Fruit fly (Drosophila melanogaster) whole organism, pupa: Measurements from ENCODE around the gene drl.

Experiments
- CG10348 ChIP-seq: fragments of 200-800 bp; sonication (Bioruptor generic); IDR thresholded peaks from 2 replicates; pipeline ENCODE4 v1.3.6; 2022; ENCODE audit warnings: missing biosample characterization, missing genetic modification characterization
- CG12605 ChIP-seq: fragments of 200-800 bp; sonication (Bioruptor generic); IDR thresholded peaks from 2 replicates; pipeline ENCODE4 v1.3.6; 2022; ENCODE audit warnings: missing biosample characterization, missing genetic modification characterization
- CG13204 ChIP-seq: fragments of 200-800 bp; sonication (Bioruptor generic); optimal IDR thresholded peaks from 2 replicates; lab custom pipeline; 2018; ENCODE audit warnings: missing biosample characterization, mild to moderate bottlenecking, missing genetic modification characterization, moderate library complexity
- CG14655 ChIP-seq: fragments of 200-800 bp; sonication (Bioruptor generic); optimal IDR thresholded peaks from 3 replicates; lab custom pipeline; 2017; ENCODE audit warnings: mild to moderate bottlenecking, missing biosample characterization, missing genetic modification reagents, missing genetic modification characterization
- CG15710 ChIP-seq: fragments of 200-800 bp; sonication (Bioruptor generic); optimal IDR thresholded peaks from 2 replicates; lab custom pipeline; 2018; ENCODE audit warnings: missing biosample characterization, mild to moderate bottlenecking, missing genetic modification characterization, moderate library complexity
- CG17806 ChIP-seq: fragments of 200-800 bp; sonication (Bioruptor generic); optimal IDR thresholded peaks from 2 replicates; lab custom pipeline; 2018; ENCODE audit warnings: missing biosample characterization, mild to moderate bottlenecking, missing genetic modification characterization, moderate library complexity
- CG32121 ChIP-seq: fragments of 200-800 bp; sonication (Bioruptor generic); IDR thresholded peaks from 2 replicates; pipeline ENCODE4 v1.3.6; 2022; ENCODE audit warnings: missing biosample characterization, missing genetic modification characterization
- CG34367 ChIP-seq: fragments of 200-800 bp; sonication (Bioruptor generic); optimal IDR thresholded peaks from 2 replicates; lab custom pipeline; 2018; ENCODE audit warnings: missing biosample characterization, mild to moderate bottlenecking, missing genetic modification characterization
- CG4496 ChIP-seq: fragments of 200-800 bp; sonication (Bioruptor generic); IDR thresholded peaks from 3 replicates; pipeline ENCODE4 v1.3.6; 2022; ENCODE audit warnings: missing biosample characterization, missing genetic modification characterization
- CG8159 ChIP-seq: fragments of 200-800 bp; sonication (Bioruptor generic); optimal IDR thresholded peaks from 3 replicates; lab custom pipeline; 2018; ENCODE audit warnings: missing biosample characterization, mild to moderate bottlenecking, missing genetic modification characterization, moderate library complexity
- CG8301 ChIP-seq: fragments of 200-800 bp; sonication (Bioruptor generic); optimal IDR thresholded peaks from 2 replicates; lab custom pipeline; 2018; ENCODE audit warnings: missing biosample characterization, mild to moderate bottlenecking, missing genetic modification characterization
- CG9948 ChIP-seq: fragments of 200-800 bp; sonication (Bioruptor generic); optimal IDR thresholded peaks from 2 replicates; lab custom pipeline; 2018; ENCODE audit warnings: missing biosample characterization, mild to moderate bottlenecking, missing genetic modification characterization, moderate library complexity
- D1 ChIP-seq: fragments of 200-800 bp; sonication (Bioruptor generic); optimal IDR thresholded peaks from 2 replicates; lab custom pipeline; 2018; ENCODE audit warnings: missing biosample characterization, mild to moderate bottlenecking, missing genetic modification characterization, moderate library complexity
- EcR ChIP-seq: fragments of 200-800 bp; sonication (Bioruptor generic); optimal IDR thresholded peaks from 3 replicates; lab custom pipeline; 2019; ENCODE audit warnings: missing biosample characterization, missing genetic modification characterization, mild to moderate bottlenecking, moderate library complexity, missing genetic modification reagents
- Ets98B ChIP-seq: fragments of 200-800 bp; sonication (Bioruptor generic); IDR thresholded peaks from 2 replicates; pipeline ENCODE4 v1.3.6; 2022; ENCODE audit warnings: missing biosample characterization, missing genetic modification characterization
- Pif1A ChIP-seq: fragments of 200-800 bp; sonication (Bioruptor generic); optimal IDR thresholded peaks from 3 replicates; lab custom pipeline; 2016; ENCODE audit warnings: missing biosample characterization, missing genetic modification characterization
- Pif1B ChIP-seq: fragments of 200-800 bp; sonication (Bioruptor generic); optimal IDR thresholded peaks from 3 replicates; lab custom pipeline; 2016; ENCODE audit warnings: missing biosample characterization, missing genetic modification characterization
- Snoo ChIP-seq: fragments of 200-800 bp; sonication (Bioruptor generic); optimal IDR thresholded peaks from 3 replicates; lab custom pipeline; 2017; ENCODE audit warnings: missing biosample characterization, mild to moderate bottlenecking, missing genetic modification characterization, inconsistent platforms
- fd96Ca ChIP-seq: fragments of 200-800 bp; sonication (Bioruptor generic); IDR thresholded peaks from 3 replicates; pipeline ENCODE4 v1.3.6; 2022; ENCODE audit warnings: missing biosample characterization, missing genetic modification characterization
- gl ChIP-seq: fragments of 200-800 bp; sonication (Bioruptor generic); optimal IDR thresholded peaks from 2 replicates; lab custom pipeline; 2018; ENCODE audit warnings: missing biosample characterization, mild to moderate bottlenecking, missing genetic modification characterization
- rn ChIP-seq: fragments of 200-800 bp; sonication (Bioruptor generic); IDR thresholded peaks from 2 replicates; pipeline ENCODE4 v1.3.6; 2022; ENCODE audit warnings: missing biosample characterization, missing genetic modification characterization

Gene drl

DNA sequence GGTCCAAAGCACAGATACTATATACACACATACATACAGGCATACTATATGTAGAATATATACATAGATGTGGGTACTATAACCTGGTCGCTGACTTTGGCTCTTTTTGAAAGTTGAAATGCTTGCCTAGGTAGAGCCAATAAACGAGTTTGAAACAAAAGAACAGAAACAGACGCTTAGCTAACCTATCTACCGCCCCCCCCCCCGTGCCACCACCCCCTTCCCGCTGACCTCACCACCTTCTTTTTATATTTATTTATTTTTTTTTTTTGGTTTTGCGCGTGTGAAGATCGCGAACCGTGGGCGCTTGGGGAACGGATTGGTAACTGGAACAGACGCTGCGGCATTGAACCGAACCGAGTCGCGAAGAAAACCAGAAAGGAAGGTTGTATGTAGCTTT lies 46.0 kb upstream of the drl start:
- TF ChIP-seq Pif1A (no peak), Pif1B (GFP tag; lab: Kevin White, UChicago) (no peak), CG10348 (GFP tag; lab: Robert Waterston, UW) (no peak), CG9948 (tag; lab: Kevin White, UChicago) (peak; percentile 17), CG15710 (tag; lab: Kevin White, UChicago) (peak; percentile 46), CG13204 (GFP tag; lab: Kevin White, UChicago) (peak; percentile 78), CG34367 (tag; lab: Kevin White, UChicago) (no peak), CG8301 (tag; lab: Kevin White, UChicago) (no peak), CG12605 (GFP tag; lab: Robert Waterston, UW) (0 out of 2 replicates have a peak, but pooled peaks have one; percentile 41), CG32121 (GFP tag; lab: Robert Waterston, UW) (no peak), rn (GFP tag; lab: Robert Waterston, UW) (no peak), EcR (peak; percentile 80), Snoo (tag; lab: Kevin White, UChicago) (no peak), Ets98B (GFP tag; lab: Robert Waterston, UW) (no peak), CG8159 (tag; lab: Kevin White, UChicago) (peak; percentile 38), fd96Ca (peak; percentile 60; the same call in 2 of the 3 replicates), gl (tag; lab: Kevin White, UChicago) (peak; percentile 59), CG17806 (tag; lab: Kevin White, UChicago) (peak; percentile 0), CG14655 (GFP tag; lab: Kevin White, UChicago) (peak; percentile 26), CG4496 (GFP tag; lab: Robert Waterston, UW) (peak; percentile 55; the same call in 2 of the 3 replicates)

DNA sequence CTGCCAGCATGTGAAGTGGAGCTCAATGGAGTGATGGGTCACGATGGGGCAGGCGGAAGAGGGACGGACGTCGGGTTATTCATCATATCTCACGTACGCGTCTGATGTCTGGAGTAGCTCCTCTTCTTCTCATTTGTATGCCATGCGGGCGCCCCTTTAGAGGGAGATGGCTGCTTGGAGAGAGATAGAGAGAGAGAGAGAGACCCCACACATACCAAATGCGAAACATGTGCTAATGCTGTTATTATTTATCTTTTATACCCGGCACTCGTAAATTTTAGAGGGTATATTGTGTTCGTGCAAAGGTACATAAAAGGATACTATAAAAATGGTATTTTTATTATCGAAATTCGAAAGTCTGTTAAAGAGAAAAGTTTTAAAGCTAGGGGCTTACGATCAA lies 44.1 kb upstream of the drl start:
- no peak for TF ChIP-seq fd96Ca
- TF ChIP-seq EcR, result peak; percentile 76
- TF ChIP-seq CG13204 (GFP tag; lab: Kevin White, UChicago), result peak; percentile 67

DNA sequence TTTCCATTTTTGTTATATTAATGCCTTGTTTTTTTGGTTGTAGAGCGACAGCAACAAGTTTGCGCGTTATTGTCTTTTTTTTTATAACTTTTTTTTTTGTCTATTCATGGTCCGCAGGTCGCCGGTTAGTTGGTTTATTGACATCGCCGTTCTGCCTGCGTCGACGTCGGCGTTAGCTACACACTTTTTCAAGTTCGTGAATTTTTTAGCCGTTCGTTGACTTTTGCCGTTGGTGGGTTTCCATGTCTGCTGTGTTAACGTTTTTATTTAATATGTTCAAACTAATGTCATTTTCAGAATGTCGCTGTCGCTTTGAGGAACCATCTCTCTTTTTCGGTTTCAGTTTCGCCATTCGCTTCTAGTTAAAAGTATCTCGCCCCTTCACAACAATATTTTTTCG lies 43.5 kb upstream of the drl start:
- no peak for TF ChIP-seq EcR
- no peak for TF ChIP-seq Pif1A
- no peak for TF ChIP-seq CG15710 (tag; lab: Kevin White, UChicago)
- no peak for TF ChIP-seq CG17806 (tag; lab: Kevin White, UChicago)
- TF ChIP-seq CG34367 (tag; lab: Kevin White, UChicago), result no peak
- no peak for TF ChIP-seq Snoo (tag; lab: Kevin White, UChicago)
- no peak for TF ChIP-seq CG9948 (tag; lab: Kevin White, UChicago)
- no peak for TF ChIP-seq CG8159 (tag; lab: Kevin White, UChicago)
- TF ChIP-seq CG13204 (GFP tag; lab: Kevin White, UChicago), result no peak
- TF ChIP-seq CG14655 (GFP tag; lab: Kevin White, UChicago), result no peak
- TF ChIP-seq Ets98B (GFP tag; lab: Robert Waterston, UW), result no peak
- no peak for TF ChIP-seq Pif1B (GFP tag; lab: Kevin White, UChicago)
- TF ChIP-seq fd96Ca, result no peak
- no peak for TF ChIP-seq D1 (tag; lab: Kevin White, UChicago)
- no peak for TF ChIP-seq gl (tag; lab: Kevin White, UChicago)
- no peak for TF ChIP-seq CG32121 (GFP tag; lab: Robert Waterston, UW)

DNA sequence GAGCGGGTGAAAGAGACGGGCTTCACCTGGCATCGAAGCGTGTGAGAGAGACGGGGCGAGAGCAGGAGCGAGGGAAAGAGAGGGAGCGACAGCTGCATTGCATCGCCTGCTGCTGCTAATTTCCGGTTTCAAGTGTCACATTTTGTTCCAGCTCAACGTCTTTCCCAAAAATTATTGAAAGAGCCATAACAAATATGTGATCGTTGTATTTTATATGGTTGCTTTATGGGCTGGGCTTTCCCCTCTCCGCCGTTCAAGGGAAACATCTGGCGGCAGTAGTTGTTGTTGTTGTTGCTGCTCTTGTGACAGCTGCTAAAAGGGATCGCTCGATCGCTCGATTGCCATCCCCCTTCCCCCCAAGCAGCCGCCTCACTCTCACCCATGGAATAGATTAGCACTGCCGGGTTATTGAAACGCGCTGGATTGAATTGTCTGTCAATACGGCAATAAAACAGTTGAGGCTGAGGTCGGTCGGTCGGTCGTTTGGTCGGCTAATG lies 35.2 kb upstream of the drl start:
- no peak for TF ChIP-seq rn (GFP tag; lab: Robert Waterston, UW)
- TF ChIP-seq D1 (tag; lab: Kevin White, UChicago), result no peak
- TF ChIP-seq CG8159 (tag; lab: Kevin White, UChicago), result no peak
- TF ChIP-seq CG17806 (tag; lab: Kevin White, UChicago), result no peak
- no peak for TF ChIP-seq CG10348 (GFP tag; lab: Robert Waterston, UW)
- TF ChIP-seq Ets98B (GFP tag; lab: Robert Waterston, UW), result no peak
- TF ChIP-seq gl (tag; lab: Kevin White, UChicago), result peak; percentile 51
- peak; percentile 13 for TF ChIP-seq Pif1B (GFP tag; lab: Kevin White, UChicago)
- TF ChIP-seq CG4496 (GFP tag; lab: Robert Waterston, UW), result no peak
- peak; percentile 24; the same call in 1 of the 2 replicates for TF ChIP-seq CG12605 (GFP tag; lab: Robert Waterston, UW)
- no peak for TF ChIP-seq CG9948 (tag; lab: Kevin White, UChicago)
- no peak for TF ChIP-seq Snoo (tag; lab: Kevin White, UChicago)
- no peak for TF ChIP-seq CG34367 (tag; lab: Kevin White, UChicago)
- TF ChIP-seq CG14655 (GFP tag; lab: Kevin White, UChicago), result no peak
- no peak for TF ChIP-seq Pif1A
- no peak for TF ChIP-seq CG32121 (GFP tag; lab: Robert Waterston, UW)
- peak; percentile 95 for TF ChIP-seq CG13204 (GFP tag; lab: Kevin White, UChicago)
- TF ChIP-seq EcR, result peak; percentile 93
- TF ChIP-seq fd96Ca, result no peak

DNA sequence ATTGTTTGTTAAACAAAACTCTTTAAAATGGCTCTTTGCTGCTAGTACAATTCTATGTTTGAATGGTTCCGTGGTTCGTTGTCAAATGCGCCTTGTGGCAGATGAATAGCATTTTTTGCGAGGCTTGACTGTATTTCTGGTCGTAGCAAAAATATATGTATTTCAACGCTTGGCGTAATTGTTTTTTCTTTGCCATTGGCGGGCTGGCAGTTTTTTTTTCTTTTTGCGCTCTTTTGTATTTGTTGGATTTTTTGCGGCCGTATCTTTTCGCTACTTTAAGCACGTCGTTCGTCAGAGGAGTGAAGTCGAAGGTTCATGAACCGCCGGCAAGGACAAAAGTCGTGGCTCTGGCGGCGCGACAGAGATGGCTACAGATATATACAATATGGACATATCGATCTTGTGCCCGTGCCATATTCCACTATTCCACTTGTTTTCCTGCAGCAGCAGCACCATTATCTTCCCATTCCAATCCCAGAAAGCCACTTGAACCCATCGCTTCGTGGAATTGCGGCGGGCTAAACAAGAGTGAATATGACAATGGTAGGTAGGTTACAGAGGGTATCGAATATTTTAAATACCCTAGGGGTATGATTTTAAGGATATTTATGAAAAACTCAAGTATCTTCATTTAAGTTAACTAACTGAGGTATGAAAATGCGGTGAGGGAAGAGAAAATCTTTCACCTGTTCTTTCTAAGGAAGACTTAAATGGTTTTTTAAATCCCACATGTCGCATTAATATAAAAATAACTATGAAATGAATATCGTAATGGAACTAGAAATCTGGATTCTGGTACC lies 34.0 kb upstream of the drl start:
- peak; percentile 76 for TF ChIP-seq CG8159 (tag; lab: Kevin White, UChicago)
- TF ChIP-seq Pif1A, result peak; percentile 74
- TF ChIP-seq CG13204 (GFP tag; lab: Kevin White, UChicago), result peak; percentile 99
- TF ChIP-seq EcR, result peak; percentile 98
- no peak for TF ChIP-seq D1 (tag; lab: Kevin White, UChicago)
- TF ChIP-seq gl (tag; lab: Kevin White, UChicago), result peak; percentile 98
- no peak for TF ChIP-seq CG10348 (GFP tag; lab: Robert Waterston, UW)
- peak; percentile 75 for TF ChIP-seq CG17806 (tag; lab: Kevin White, UChicago)
- TF ChIP-seq CG34367 (tag; lab: Kevin White, UChicago), result peak; percentile 89
- peak; percentile 64; the same call in 2 of the 3 replicates for TF ChIP-seq fd96Ca
- peak; percentile 65 for TF ChIP-seq CG14655 (GFP tag; lab: Kevin White, UChicago)
- TF ChIP-seq CG4496 (GFP tag; lab: Robert Waterston, UW), result peak; percentile 72
- TF ChIP-seq CG9948 (tag; lab: Kevin White, UChicago), result peak; percentile 66
- peak; percentile 98 for TF ChIP-seq CG12605 (GFP tag; lab: Robert Waterston, UW)
- 0 out of 2 replicates have a peak, but pooled peaks have one; percentile 22 for TF ChIP-seq Ets98B (GFP tag; lab: Robert Waterston, UW)
- TF ChIP-seq CG8301 (tag; lab: Kevin White, UChicago), result peak; percentile 32
- TF ChIP-seq Snoo (tag; lab: Kevin White, UChicago), result no peak
- TF ChIP-seq rn (GFP tag; lab: Robert Waterston, UW), result no peak
- peak; percentile 83 for TF ChIP-seq CG15710 (tag; lab: Kevin White, UChicago)
- peak; percentile 88 for TF ChIP-seq Pif1B (GFP tag; lab: Kevin White, UChicago)
- no peak for TF ChIP-seq CG32121 (GFP tag; lab: Robert Waterston, UW)
